Fruit fly (Drosophila melanogaster) whole organism, embryonic: ENCODE measurements around the gene cu.

Experiments
- B-H1 ChIP-seq: fragments of 200-800 bp; sonication (Bioruptor generic); IDR thresholded peaks from 3 replicates; pipeline ENCODE4 v1.3.6; 2022; ENCODE audit warnings: missing biosample characterization, missing genetic modification characterization
- CG10959 ChIP-seq: fragments of 200-800 bp; sonication (Bioruptor generic); IDR thresholded peaks from 2 replicates; pipeline ENCODE4 v1.3.6; 2022; ENCODE audit warnings: missing biosample characterization, missing genetic modification characterization
- CG12942 ChIP-seq: fragments of 200-800 bp; sonication (Bioruptor generic); optimal IDR thresholded peaks from 3 replicates; lab custom pipeline; 2016; ENCODE audit warnings: missing biosample characterization, missing genetic modification characterization
- CG16863 ChIP-seq: fragments of 200-800 bp; sonication (Bioruptor generic); optimal IDR thresholded peaks from 3 replicates; lab custom pipeline; 2016; ENCODE audit warnings: missing biosample characterization, missing genetic modification characterization
- CG18476 ChIP-seq: fragments of 200-800 bp; sonication (Bioruptor generic); optimal IDR thresholded peaks from 2 replicates; lab custom pipeline; 2016; ENCODE audit warnings: missing biosample characterization, mild to moderate bottlenecking, missing genetic modification characterization
- CG3838 ChIP-seq: fragments of 200-800 bp; sonication (Bioruptor generic); optimal IDR thresholded peaks from 3 replicates; lab custom pipeline; 2016; ENCODE audit warnings: missing biosample characterization, missing genetic modification characterization
- CG4730 ChIP-seq: fragments of 200-800 bp; sonication (Bioruptor generic); IDR thresholded peaks from 2 replicates; pipeline ENCODE4 v1.3.6; 2022; ENCODE audit warnings: missing biosample characterization, missing genetic modification characterization
- CG6175 ChIP-seq: fragments of 200-800 bp; sonication (Bioruptor generic); IDR thresholded peaks from 3 replicates; pipeline ENCODE4 v1.3.6; 2022; ENCODE audit warnings: missing biosample characterization, missing genetic modification characterization
- CG7745 ChIP-seq: fragments of 200-800 bp; sonication (Bioruptor generic); optimal IDR thresholded peaks from 2 replicates; lab custom pipeline; 2018; ENCODE audit warnings: missing biosample characterization, mild to moderate bottlenecking, missing genetic modification characterization, moderate library complexity
- CG8944 ChIP-seq: fragments of 200-800 bp; sonication (Bioruptor generic); optimal IDR thresholded peaks from 3 replicates; lab custom pipeline; 2016; ENCODE audit warnings: missing biosample characterization, missing genetic modification characterization
- Dad ChIP-seq: fragments of 200-800 bp; sonication (Bioruptor generic); optimal IDR thresholded peaks from 3 replicates; lab custom pipeline; 2016; ENCODE audit warnings: missing biosample characterization, missing genetic modification characterization
- Ets65A ChIP-seq: fragments of 200-800 bp; sonication (Bioruptor generic); peaks from one replicate; lab custom pipeline; 2016; ENCODE audit warnings: missing biosample characterization, missing genetic modification characterization
- GATAe ChIP-seq: fragments of 200-800 bp; sonication (Bioruptor generic); conservative IDR thresholded peaks from 2 replicates; pipeline ENCODE4 v1.3.6; 2022; ENCODE audit warnings: missing biosample characterization, missing genetic modification characterization
- H15 ChIP-seq: fragments of 200-800 bp; sonication (Bioruptor generic); IDR thresholded peaks from 3 replicates; pipeline ENCODE4 v1.3.6; 2022; ENCODE audit warnings: missing biosample characterization, missing genetic modification characterization
- HHEX ChIP-seq: fragments of 200-800 bp; sonication (Bioruptor generic); optimal IDR thresholded peaks from 3 replicates; lab custom pipeline; 2017; ENCODE audit warnings: missing biosample characterization, mild to moderate bottlenecking, missing genetic modification characterization, missing genetic modification reagents
- Hr51 ChIP-seq, 2 experiments: fragments of 200-800 bp; sonication (Bioruptor generic); optimal IDR thresholded peaks; 2 replicates in 1 of 2; 3 replicates in 1 of 2; lab custom pipeline; 2016 to 2018; ENCODE audit warnings: missing biosample characterization in 2 of 2, missing genetic modification characterization in 2 of 2, mild to moderate bottlenecking in 1 of 2, moderate library complexity in 1 of 2
- Nf-YB ChIP-seq: fragments of 200-800 bp; sonication (Bioruptor generic); optimal IDR thresholded peaks from 3 replicates; lab custom pipeline; 2019; ENCODE audit warnings: missing biosample characterization, mild to moderate bottlenecking, missing genetic modification characterization, moderate library complexity
- Nf-YC ChIP-seq: fragments of 200-800 bp; optimal IDR thresholded peaks from 3 replicates; lab custom pipeline; 2019; ENCODE audit warnings: missing biosample characterization, mild to moderate bottlenecking, missing genetic modification characterization, moderate library complexity
- Optix ChIP-seq: fragments of 200-800 bp; sonication (Bioruptor generic); IDR thresholded peaks from 3 replicates; pipeline ENCODE4 v1.3.6; 2022; ENCODE audit warnings: missing biosample characterization, missing genetic modification characterization
- Six4 ChIP-seq: fragments of 200-800 bp; sonication (Bioruptor generic); optimal IDR thresholded peaks from 2 replicates; lab custom pipeline; 2016; ENCODE audit warnings: missing biosample characterization, missing genetic modification characterization
- Tbp ChIP-seq: fragments of >200 bp; optimal IDR thresholded peaks from 2 replicates; lab custom pipeline; 2018; ENCODE audit warnings: missing biosample characterization, missing genetic modification characterization
- Trl ChIP-seq, 3 experiments: fragments of >200 bp in 2 of 3; fragments of 200-800 bp in 1 of 3; sonication (Bioruptor generic) in 1 of 3; optimal IDR thresholded peaks; 2 replicates in 1 of 3; 3 replicates in 2 of 3; lab custom pipeline; 2016 to 2017; ENCODE audit warnings: missing biosample characterization in 1 of 3, missing genetic modification characterization in 1 of 3
- ac ChIP-seq: fragments of 200-800 bp; sonication (Bioruptor generic); optimal IDR thresholded peaks from 3 replicates; lab custom pipeline; 2017; ENCODE audit warnings: missing biosample characterization, mild to moderate bottlenecking, missing genetic modification characterization
- amos ChIP-seq: fragments of 200-800 bp; sonication (Bioruptor generic); IDR thresholded peaks from 2 replicates; pipeline ENCODE4 v1.3.6; 2022; ENCODE audit warnings: missing biosample characterization, missing genetic modification characterization; ENCODE audit not compliant: partially characterized antibody
- ara ChIP-seq: fragments of 200-800 bp; sonication (Bioruptor generic); IDR thresholded peaks from 2 replicates; pipeline ENCODE4 v1.3.6; 2022; ENCODE audit warnings: missing biosample characterization, missing genetic modification characterization
- cg ChIP-seq: fragments of 200-800 bp; sonication (Bioruptor generic); optimal IDR thresholded peaks from 3 replicates; lab custom pipeline; 2019; ENCODE audit warnings: missing biosample characterization, mild to moderate bottlenecking, missing genetic modification characterization, moderate library complexity
- croc ChIP-seq: fragments of 200-800 bp; sonication (Bioruptor generic); conservative IDR thresholded peaks from 3 replicates; pipeline ENCODE4 v1.3.6; 2022; ENCODE audit warnings: missing biosample characterization, missing genetic modification characterization
- dati ChIP-seq: fragments of 200-800 bp; sonication (Bioruptor generic); IDR thresholded peaks from 2 replicates; pipeline ENCODE4 v1.3.6; 2022; ENCODE audit warnings: missing biosample characterization, missing genetic modification characterization
- dmrt11E ChIP-seq: fragments of 200-800 bp; sonication (Bioruptor generic); optimal IDR thresholded peaks from 3 replicates; lab custom pipeline; 2018; ENCODE audit warnings: missing biosample characterization, mild to moderate bottlenecking, missing genetic modification characterization, moderate library complexity
- exex ChIP-seq: fragments of 200-800 bp; sonication (Bioruptor generic); optimal IDR thresholded peaks from 4 replicates; lab custom pipeline; 2018; ENCODE audit warnings: missing biosample characterization, mild to moderate bottlenecking, missing genetic modification characterization, moderate library complexity
- fru ChIP-seq: fragments of >200 bp; optimal IDR thresholded peaks from 2 replicates; lab custom pipeline; 2017
- inv ChIP-seq: fragments of 200-800 bp; sonication (Bioruptor generic); IDR thresholded peaks from 2 replicates; pipeline ENCODE4 v1.3.6; 2022; ENCODE audit warnings: missing biosample characterization, missing genetic modification characterization; ENCODE audit not compliant: partially characterized antibody
- mld ChIP-seq: fragments of 200-800 bp; sonication (Bioruptor generic); IDR thresholded peaks from 3 replicates; pipeline ENCODE4 v1.3.6; 2022; ENCODE audit warnings: missing biosample characterization, missing genetic modification characterization; ENCODE audit not compliant: partially characterized antibody
- nom ChIP-seq: fragments of 200-800 bp; sonication (Bioruptor generic); optimal IDR thresholded peaks from 2 replicates; lab custom pipeline; 2017; ENCODE audit warnings: missing biosample characterization, missing genetic modification characterization, mild to moderate bottlenecking, moderate library complexity, missing genetic modification reagents
- oc ChIP-seq: fragments of 200-800 bp; sonication (Bioruptor generic); optimal IDR thresholded peaks from 2 replicates; lab custom pipeline; 2018; ENCODE audit warnings: missing biosample characterization, mild to moderate bottlenecking, missing genetic modification characterization, moderate library complexity
- p53 ChIP-seq: fragments of 200-800 bp; sonication (Bioruptor generic); optimal IDR thresholded peaks from 2 replicates; lab custom pipeline; 2016; ENCODE audit warnings: missing biosample characterization, missing genetic modification characterization
- phol ChIP-seq: fragments of 200-800 bp; sonication (Bioruptor generic); optimal IDR thresholded peaks from 3 replicates; lab custom pipeline; 2018; ENCODE audit warnings: missing biosample characterization, mild to moderate bottlenecking, missing genetic modification characterization, moderate library complexity
- pnt ChIP-seq: fragments of 200-800 bp; sonication (Bioruptor generic); optimal IDR thresholded peaks from 3 replicates; lab custom pipeline; 2016; ENCODE audit warnings: missing biosample characterization, missing genetic modification characterization
- pum ChIP-seq: fragments of 200-800 bp; sonication (Bioruptor generic); optimal IDR thresholded peaks from 2 replicates; lab custom pipeline; 2016; ENCODE audit warnings: missing biosample characterization, missing genetic modification characterization
- scrt ChIP-seq: fragments of 200-800 bp; sonication (Bioruptor generic); optimal IDR thresholded peaks from 2 replicates; lab custom pipeline; 2018; ENCODE audit warnings: missing biosample characterization, mild to moderate bottlenecking, missing genetic modification characterization, moderate library complexity
- slbo ChIP-seq: fragments of 200-800 bp; sonication (Bioruptor generic); IDR thresholded peaks from 2 replicates; pipeline ENCODE4 v1.3.6; 2022; ENCODE audit warnings: missing biosample characterization, missing genetic modification characterization
- slp2 ChIP-seq: fragments of 200-800 bp; sonication (Bioruptor generic); optimal IDR thresholded peaks from 2 replicates; lab custom pipeline; 2016; ENCODE audit warnings: missing biosample characterization, missing genetic modification characterization
- sob ChIP-seq: fragments of 200-800 bp; sonication (Bioruptor generic); IDR thresholded peaks from 2 replicates; pipeline ENCODE4 v1.3.6; 2022; ENCODE audit warnings: missing biosample characterization, missing genetic modification characterization
- sqz ChIP-seq: fragments of 200-800 bp; sonication (Bioruptor generic); optimal IDR thresholded peaks from 3 replicates; lab custom pipeline; 2018; ENCODE audit warnings: missing biosample characterization, mild to moderate bottlenecking, missing genetic modification characterization
- unpg ChIP-seq: fragments of 200-800 bp; sonication (Bioruptor generic); optimal IDR thresholded peaks from 3 replicates; lab custom pipeline; 2018; ENCODE audit warnings: missing biosample characterization, mild to moderate bottlenecking, missing genetic modification characterization, moderate library complexity
- z ChIP-seq: fragments of 200-800 bp; sonication (Bioruptor generic); IDR thresholded peaks from 3 replicates; pipeline ENCODE4 v1.3.6; 2022; ENCODE audit warnings: missing biosample characterization, missing genetic modification characterization

Gene cu

dm6 chr3R:11245803-11246202 lies 48.4 kb downstream of the cu start:
- peak; percentile 63 for TF ChIP-seq exex
- no peak for TF ChIP-seq pum (GFP tag; lab: Kevin White, UChicago)

- TF ChIP-seq exex (peak; percentile 95), Optix (GFP tag; lab: Robert Waterston, UW) (no peak)
Observed at dm6 chr3R:11246865-11247264, 49.5 kb downstream of the cu start.

dm6 chr3R:11253768-11254167 lies 56.4 kb downstream of the cu start:
- TF ChIP-seq croc (GFP tag; lab: Robert Waterston, UW) (no peak), Nf-YC (tag; lab: Kevin White, UChicago) (peak; percentile 66), phol (no peak), p53 (GFP tag; lab: Kevin White, UChicago) (no peak), B-H1 (GFP tag; lab: Robert Waterston, UW) (no peak), nom (GFP tag; lab: Kevin White, UChicago) (no peak), slp2 (GFP tag; lab: Kevin White, UChicago) (no peak), oc (no peak), Ets65A (peak; percentile 10), fru (lab: Kevin White, UChicago) (no peak), Dad (GFP tag; lab: Kevin White, UChicago) (no peak), cg (GFP tag; lab: Kevin White, UChicago) (peak; percentile 68), Six4 (GFP tag; lab: Kevin White, UChicago) (no peak), H15 (GFP tag; lab: Robert Waterston, UW) (no peak), CG4730 (GFP tag; lab: Robert Waterston, UW) (no peak), CG16863 (GFP tag; lab: Kevin White, UChicago) (no peak), CG10959 (no peak), ara (GFP tag; lab: Robert Waterston, UW) (no peak), Nf-YB (GFP tag; lab: Kevin White, UChicago) (peak; percentile 33), dmrt11E (no peak), Tbp (GFP tag; lab: Kevin White, UChicago) (no peak), pnt (GFP tag; lab: Kevin White, UChicago) (no peak)

DNA sequence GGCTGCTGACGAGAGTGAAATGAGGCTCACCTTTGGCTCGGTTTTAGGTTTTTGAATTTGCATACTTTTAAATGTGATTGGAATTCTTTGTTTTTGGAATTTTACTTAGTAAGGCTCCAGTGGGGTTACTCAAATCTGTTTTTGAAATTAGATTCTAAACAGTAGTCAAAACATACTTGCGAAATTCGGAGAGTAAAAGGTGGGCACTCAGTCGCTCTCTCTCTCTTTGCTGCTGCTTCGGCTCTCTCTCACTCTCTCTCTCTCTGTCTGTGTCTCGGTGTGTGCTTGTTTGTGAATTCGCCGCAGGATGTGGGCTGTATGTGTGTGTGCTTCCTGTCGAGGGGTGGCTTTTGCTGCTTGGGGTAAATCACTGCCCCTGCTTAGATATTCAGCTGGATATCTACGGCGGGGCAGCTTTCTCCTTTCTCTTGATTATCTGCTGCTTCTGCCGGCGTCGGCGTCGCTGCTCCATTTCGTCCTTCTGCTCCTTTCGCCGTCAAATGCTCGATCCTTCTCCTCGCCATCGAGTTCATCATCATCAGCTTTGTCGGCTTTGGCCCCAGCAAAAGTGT lies 57.1 kb downstream of the cu start:
- TF ChIP-seq unpg (GFP tag; lab: Kevin White, UChicago): no peak
- no peak for TF ChIP-seq CG3838 (GFP tag; lab: Kevin White, UChicago)
- no peak for TF ChIP-seq HHEX (GFP tag; lab: Kevin White, UChicago)
- peak; percentile 57 for TF ChIP-seq cg (GFP tag; lab: Kevin White, UChicago)
- no peak for TF ChIP-seq CG7745 (tag; lab: Kevin White, UChicago)
- TF ChIP-seq Ets65A: peak; percentile 63
- TF ChIP-seq Nf-YB (GFP tag; lab: Kevin White, UChicago): peak; percentile 82
- no peak for TF ChIP-seq CG18476
- TF ChIP-seq sob (GFP tag; lab: Robert Waterston, UW): no peak
- no peak for TF ChIP-seq CG8944
- no peak for TF ChIP-seq sqz (GFP tag; lab: Kevin White, UChicago)
- no peak for TF ChIP-seq CG12942
- no peak for TF ChIP-seq scrt (GFP tag; lab: Kevin White, UChicago)
- no peak for TF ChIP-seq inv
- no peak for TF ChIP-seq slbo (GFP tag; lab: Robert Waterston, UW)
- peak; percentile 79 to 85 for TF ChIP-seq Trl (optimal IDR thresholded peaks at IDR 0.05; lab: Kevin White, UChicago)
- TF ChIP-seq Trl (GFP tag; optimal IDR thresholded peaks at IDR 0.05; lab: Kevin White, UChicago): no peak
- no peak for TF ChIP-seq GATAe (GFP tag; lab: Robert Waterston, UW)
- no peak for TF ChIP-seq amos
- no peak for TF ChIP-seq dati (GFP tag; lab: Robert Waterston, UW)
- TF ChIP-seq Hr51 (GFP tag; optimal IDR thresholded peaks at IDR 0.05; lab: Kevin White, UChicago): no peak
- TF ChIP-seq CG6175 (GFP tag; lab: Robert Waterston, UW): no peak
- 0 out of 3 replicates have a peak, but pooled peaks have one; percentile 6 for TF ChIP-seq z
- no peak for TF ChIP-seq mld (GFP tag; lab: Robert Waterston, UW)
- TF ChIP-seq ac (GFP tag; lab: Kevin White, UChicago): no peak
